Fruit fly (Drosophila melanogaster) whole organism, wandering third instar larva: ENCODE data around the gene Ent2.

Source experiments
- Abd-B ChIP-seq: fragments of >200 bp; optimal IDR thresholded peaks from 2 replicates; lab custom pipeline; 2017; ENCODE audit warnings: missing biosample characterization, missing genetic modification characterization
- Hnf4 ChIP-seq: fragments of 200-800 bp; sonication (Bioruptor generic); optimal IDR thresholded peaks from 2 replicates; lab custom pipeline; 2016; ENCODE audit warnings: missing biosample characterization, mild to moderate bottlenecking, missing genetic modification characterization
- Hr78 ChIP-seq: fragments of >200 bp; optimal IDR thresholded peaks from 2 replicates; lab custom pipeline; 2017; ENCODE audit warnings: missing biosample characterization, missing genetic modification characterization
- Hr83 ChIP-seq: fragments of 200-300 bp; sonication (Bioruptor generic); optimal IDR thresholded peaks from 2 replicates; lab custom pipeline; 2016; ENCODE audit warnings: missing biosample characterization, mild to moderate bottlenecking, missing genetic modification characterization, moderate library complexity; ENCODE audit not compliant: poor library complexity, severe bottlenecking
- Myc ChIP-seq: fragments of >200 bp; optimal IDR thresholded peaks from 2 replicates; lab custom pipeline; 2017
- OdsH ChIP-seq: fragments of 200-800 bp; sonication (Bioruptor generic); optimal IDR thresholded peaks from 2 replicates; lab custom pipeline; 2016; ENCODE audit warnings: missing biosample characterization, mild to moderate bottlenecking, missing genetic modification characterization
- br ChIP-seq: fragments of 200-800 bp; sonication (Bioruptor generic); optimal IDR thresholded peaks from 2 replicates; lab custom pipeline; 2016; ENCODE audit warnings: missing biosample characterization, missing genetic modification characterization
- dsf ChIP-seq: sonication (Bioruptor generic); optimal IDR thresholded peaks from 2 replicates; lab custom pipeline; 2016; ENCODE audit warnings: missing biosample characterization, missing genetic modification characterization, borderline replicate concordance
- pan ChIP-seq: fragments of >200 bp; optimal IDR thresholded peaks from 2 replicates; lab custom pipeline; 2017
- psq ChIP-seq: fragments of 200-800 bp; sonication (Bioruptor generic); optimal IDR thresholded peaks from 3 replicates; lab custom pipeline; 2017; ENCODE audit warnings: missing biosample characterization, mild to moderate bottlenecking, missing genetic modification characterization, moderate library complexity
- usp ChIP-seq: fragments of >200 bp; optimal IDR thresholded peaks from 2 replicates; lab custom pipeline; 2017; ENCODE audit warnings: missing biosample characterization, missing genetic modification characterization

- TF ChIP-seq OdsH (GFP tag; lab: Kevin White, UChicago) (peak; percentile 29), Myc (lab: Kevin White, UChicago) (no peak), pan (no peak), dsf (GFP tag; lab: Kevin White, UChicago) (no peak), br (GFP tag; lab: Kevin White, UChicago) (peak; percentile 54), psq (peak; percentile 18), Hr78 (GFP tag; lab: Kevin White, UChicago) (no peak), Hnf4 (peak; percentile 64), Hr83 (GFP tag; lab: Kevin White, UChicago) (peak; percentile 5), usp (GFP tag; lab: Kevin White, UChicago) (no peak), Abd-B (no peak)
These were observed 48.7 kb downstream of the Ent2 start, which contains the start of gene CG11050 for dm6 chr2L:6610683-6611373.
